Fruit fly (Drosophila melanogaster) whole organism, embryonic: ENCODE measurements around the gene CG12299.

Source experiments
- Atf3 ChIP-seq: fragments of 200-800 bp; sonication (Bioruptor generic); optimal IDR thresholded peaks from 3 replicates; lab custom pipeline; 2016; ENCODE audit warnings: missing biosample characterization, missing genetic modification characterization
- C15 ChIP-seq: fragments of 200-800 bp; sonication (Bioruptor generic); IDR thresholded peaks from 3 replicates; pipeline ENCODE4 v1.3.6; 2022; ENCODE audit warnings: missing biosample characterization, missing genetic modification characterization
- CG10366 ChIP-seq: fragments of 200-800 bp; sonication (Bioruptor generic); IDR thresholded peaks from 2 replicates; pipeline ENCODE4 v1.3.6; 2022; ENCODE audit warnings: missing biosample characterization, missing genetic modification characterization
- CG11398 ChIP-seq: fragments of 200-800 bp; sonication (Bioruptor generic); optimal IDR thresholded peaks from 2 replicates; lab custom pipeline; 2016; ENCODE audit warnings: missing biosample characterization, missing genetic modification characterization
- CG11560 ChIP-seq: fragments of 200-800 bp; sonication (Bioruptor generic); IDR thresholded peaks from 3 replicates; pipeline ENCODE4 v1.3.6; 2022; ENCODE audit warnings: missing biosample characterization, missing genetic modification characterization
- CG12104 ChIP-seq: fragments of 200-800 bp; sonication (Bioruptor generic); optimal IDR thresholded peaks from 3 replicates; lab custom pipeline; 2016; ENCODE audit warnings: missing biosample characterization, missing genetic modification characterization
- CG12391 ChIP-seq: fragments of 200-800 bp; sonication (Bioruptor generic); optimal IDR thresholded peaks from 3 replicates; lab custom pipeline; 2018; ENCODE audit warnings: missing biosample characterization, mild to moderate bottlenecking, missing genetic modification characterization, moderate library complexity
- CG14014 ChIP-seq: fragments of 200-800 bp; sonication (Bioruptor generic); IDR thresholded peaks from 2 replicates; pipeline ENCODE4 v1.3.6; 2022; ENCODE audit warnings: missing biosample characterization, missing genetic modification characterization
- CG14441 ChIP-seq: fragments of 200-800 bp; sonication (Bioruptor generic); IDR thresholded peaks from 2 replicates; pipeline ENCODE4 v1.3.6; 2022; ENCODE audit warnings: missing biosample characterization, missing genetic modification characterization
- CG14667 ChIP-seq: fragments of 200-800 bp; sonication (Bioruptor generic); IDR thresholded peaks from 2 replicates; pipeline ENCODE4 v1.3.6; 2022; ENCODE audit warnings: missing biosample characterization, missing genetic modification characterization
- CG16863 ChIP-seq: fragments of 200-800 bp; sonication (Bioruptor generic); optimal IDR thresholded peaks from 3 replicates; lab custom pipeline; 2016; ENCODE audit warnings: missing biosample characterization, missing genetic modification characterization
- CG17361 ChIP-seq: fragments of 200-800 bp; sonication (Bioruptor generic); IDR thresholded peaks from 3 replicates; pipeline ENCODE4 v1.3.6; 2022; ENCODE audit warnings: missing biosample characterization, missing genetic modification characterization
- CG17568 ChIP-seq: fragments of 200-800 bp; sonication (Bioruptor generic); optimal IDR thresholded peaks from 2 replicates; lab custom pipeline; 2018; ENCODE audit warnings: missing biosample characterization, mild to moderate bottlenecking, missing genetic modification characterization, moderate library complexity
- CG1792 ChIP-seq: fragments of 200-800 bp; sonication (Bioruptor generic); optimal IDR thresholded peaks from 2 replicates; lab custom pipeline; 2016; ENCODE audit warnings: missing biosample characterization, missing genetic modification characterization
- CG1832 ChIP-seq: fragments of 200-800 bp; sonication (Bioruptor generic); optimal IDR thresholded peaks from 2 replicates; lab custom pipeline; 2017; ENCODE audit warnings: missing biosample characterization, mild to moderate bottlenecking, missing genetic modification characterization, inconsistent platforms
- CG18599 ChIP-seq: fragments of 200-800 bp; sonication (Bioruptor generic); optimal IDR thresholded peaks from 3 replicates; lab custom pipeline; 2017; ENCODE audit warnings: missing biosample characterization, missing genetic modification characterization, mild to moderate bottlenecking, moderate library complexity, missing genetic modification reagents
- CG2116 ChIP-seq: fragments of 200-800 bp; sonication (Bioruptor generic); optimal IDR thresholded peaks from 3 replicates; lab custom pipeline; 2018; ENCODE audit warnings: missing biosample characterization, mild to moderate bottlenecking, missing genetic modification characterization
- CG31224 ChIP-seq: fragments of 200-800 bp; sonication (Bioruptor generic); IDR thresholded peaks from 2 replicates; pipeline ENCODE4 v1.3.6; 2022; ENCODE audit warnings: missing biosample characterization, missing genetic modification characterization
- CG3726 ChIP-seq: fragments of 200-800 bp; sonication (Bioruptor generic); IDR thresholded peaks from 3 replicates; pipeline ENCODE4, ENCODE4 v1.3.6; 2022; ENCODE audit warnings: missing biosample characterization, missing genetic modification characterization
- CG3838 ChIP-seq: fragments of 200-800 bp; sonication (Bioruptor generic); optimal IDR thresholded peaks from 3 replicates; lab custom pipeline; 2016; ENCODE audit warnings: missing biosample characterization, missing genetic modification characterization
- CG4424 ChIP-seq: fragments of 200-800 bp; sonication (Bioruptor generic); optimal IDR thresholded peaks from 3 replicates; lab custom pipeline; 2016; ENCODE audit warnings: missing biosample characterization, missing genetic modification characterization
- CG4820 ChIP-seq: fragments of 200-800 bp; sonication (Bioruptor generic); optimal IDR thresholded peaks from 3 replicates; lab custom pipeline; 2016; ENCODE audit warnings: missing biosample characterization, missing genetic modification characterization
- CG7372 ChIP-seq: fragments of 200-800 bp; sonication (Bioruptor generic); IDR thresholded peaks from 2 replicates; pipeline ENCODE4 v1.3.6; 2022; ENCODE audit warnings: missing biosample characterization, missing genetic modification characterization
- CG9797 ChIP-seq: fragments of 200-800 bp; sonication (Bioruptor generic); optimal IDR thresholded peaks from 3 replicates; lab custom pipeline; 2018; ENCODE audit warnings: missing biosample characterization, mild to moderate bottlenecking, missing genetic modification characterization
- CTCF ChIP-seq: fragments of 200-800 bp; sonication (Bioruptor generic); optimal IDR thresholded peaks from 2 replicates; lab custom pipeline; 2017; ENCODE audit warnings: missing biosample characterization, mild to moderate bottlenecking, missing genetic modification characterization, moderate library complexity
- Dek ChIP-seq: fragments of 200-800 bp; sonication (Bioruptor generic); optimal IDR thresholded peaks from 3 replicates; lab custom pipeline; 2019; ENCODE audit warnings: missing biosample characterization, mild to moderate bottlenecking, missing genetic modification characterization, moderate library complexity
- Fer2 ChIP-seq: fragments of 200-800 bp; sonication (Bioruptor generic); optimal IDR thresholded peaks from 2 replicates; lab custom pipeline; 2018; ENCODE audit warnings: missing biosample characterization, mild to moderate bottlenecking, missing genetic modification characterization, moderate library complexity
- Fer3 ChIP-seq: fragments of 200-800 bp; sonication (Bioruptor generic); optimal IDR thresholded peaks from 2 replicates; lab custom pipeline; 2018; ENCODE audit warnings: missing biosample characterization, mild to moderate bottlenecking, missing genetic modification characterization, moderate library complexity
- HHEX ChIP-seq: fragments of 200-800 bp; sonication (Bioruptor generic); optimal IDR thresholded peaks from 3 replicates; lab custom pipeline; 2017; ENCODE audit warnings: missing biosample characterization, mild to moderate bottlenecking, missing genetic modification characterization, missing genetic modification reagents
- Lpt ChIP-seq: fragments of >200 bp; optimal IDR thresholded peaks from 2 replicates; lab custom pipeline; 2018; ENCODE audit warnings: missing biosample characterization, missing genetic modification characterization
- Meics ChIP-seq: fragments of 200-800 bp; sonication (Bioruptor generic); optimal IDR thresholded peaks from 2 replicates; lab custom pipeline; 2017; ENCODE audit warnings: missing biosample characterization, mild to moderate bottlenecking, missing genetic modification characterization
- NfI ChIP-seq: fragments of 200-800 bp; sonication (Bioruptor generic); optimal IDR thresholded peaks from 3 replicates; lab custom pipeline; 2018; ENCODE audit warnings: missing biosample characterization, mild to moderate bottlenecking, missing genetic modification characterization, moderate library complexity
- Oli ChIP-seq: fragments of 200-800 bp; sonication (Bioruptor generic); optimal IDR thresholded peaks from 2 replicates; lab custom pipeline; 2018; ENCODE audit warnings: missing biosample characterization, mild to moderate bottlenecking, missing genetic modification characterization, moderate library complexity
- al ChIP-seq: fragments of 200-800 bp; sonication (Bioruptor generic); IDR thresholded peaks from 2 replicates; pipeline ENCODE4 v1.3.6; 2022; ENCODE audit warnings: missing biosample characterization, missing genetic modification characterization
- az2 ChIP-seq: fragments of 200-800 bp; sonication (Bioruptor generic); optimal IDR thresholded peaks from 3 replicates; lab custom pipeline; 2016; ENCODE audit warnings: missing biosample characterization, missing genetic modification characterization
- bbx ChIP-seq: fragments of 200-800 bp; sonication (Bioruptor generic); IDR thresholded peaks from 2 replicates; pipeline ENCODE4 v1.3.6; 2022; ENCODE audit warnings: missing biosample characterization, missing genetic modification characterization; ENCODE audit not compliant: partially characterized antibody
- cwo ChIP-seq: fragments of 200-800 bp; sonication (Bioruptor generic); optimal IDR thresholded peaks from 3 replicates; lab custom pipeline; 2017; ENCODE audit warnings: missing biosample characterization, missing genetic modification characterization, mild to moderate bottlenecking, moderate library complexity, missing genetic modification reagents
- dmrt11E ChIP-seq: fragments of 200-800 bp; sonication (Bioruptor generic); optimal IDR thresholded peaks from 3 replicates; lab custom pipeline; 2018; ENCODE audit warnings: missing biosample characterization, mild to moderate bottlenecking, missing genetic modification characterization, moderate library complexity
- gcm2 ChIP-seq: fragments of 200-800 bp; sonication (Bioruptor generic); optimal IDR thresholded peaks from 2 replicates; lab custom pipeline; 2016; ENCODE audit warnings: missing biosample characterization, missing genetic modification characterization
- her ChIP-seq: fragments of 200-800 bp; sonication (Bioruptor generic); optimal IDR thresholded peaks from 2 replicates; lab custom pipeline; 2016; ENCODE audit warnings: missing biosample characterization, missing genetic modification characterization
- jing ChIP-seq: fragments of 200-800 bp; sonication (Bioruptor generic); optimal IDR thresholded peaks from 2 replicates; lab custom pipeline; 2018; ENCODE audit warnings: missing biosample characterization, mild to moderate bottlenecking, missing genetic modification characterization
- jumu ChIP-seq: fragments of 200-800 bp; sonication (Bioruptor generic); optimal IDR thresholded peaks from 3 replicates; lab custom pipeline; 2016; ENCODE audit warnings: missing biosample characterization, missing genetic modification characterization
- luna ChIP-seq: fragments of 200-800 bp; sonication (Bioruptor generic); optimal IDR thresholded peaks from 2 replicates; lab custom pipeline; 2016; ENCODE audit warnings: missing biosample characterization, missing genetic modification characterization
- nom ChIP-seq: fragments of 200-800 bp; sonication (Bioruptor generic); optimal IDR thresholded peaks from 2 replicates; lab custom pipeline; 2017; ENCODE audit warnings: missing biosample characterization, missing genetic modification characterization, mild to moderate bottlenecking, moderate library complexity, missing genetic modification reagents
- onecut ChIP-seq: fragments of 200-800 bp; sonication (Bioruptor generic); IDR thresholded peaks from 2 replicates; pipeline ENCODE4 v1.3.6; 2022; ENCODE audit warnings: missing biosample characterization, missing genetic modification characterization
- pzg ChIP-seq: fragments of 200-800 bp; sonication (Bioruptor generic); optimal IDR thresholded peaks from 3 replicates; lab custom pipeline; 2018; ENCODE audit warnings: missing biosample characterization, mild to moderate bottlenecking, missing genetic modification characterization, moderate library complexity
- ro ChIP-seq: fragments of 200-800 bp; sonication (Bioruptor generic); IDR thresholded peaks from 2 replicates; pipeline ENCODE4 v1.3.6; 2022; ENCODE audit warnings: missing biosample characterization, missing genetic modification characterization
- salm ChIP-seq: fragments of 200-800 bp; sonication (Bioruptor generic); optimal IDR thresholded peaks from 2 replicates; lab custom pipeline; 2018; ENCODE audit warnings: missing biosample characterization, mild to moderate bottlenecking, missing genetic modification characterization
- sd ChIP-seq: fragments of 200-800 bp; sonication (Bioruptor generic); optimal IDR thresholded peaks from 3 replicates; lab custom pipeline; 2018; ENCODE audit warnings: missing biosample characterization, mild to moderate bottlenecking, missing genetic modification characterization, moderate library complexity
- slbo ChIP-seq: fragments of 200-800 bp; sonication (Bioruptor generic); IDR thresholded peaks from 2 replicates; pipeline ENCODE4 v1.3.6; 2022; ENCODE audit warnings: missing biosample characterization, missing genetic modification characterization
- sqz ChIP-seq: fragments of 200-800 bp; sonication (Bioruptor generic); optimal IDR thresholded peaks from 3 replicates; lab custom pipeline; 2018; ENCODE audit warnings: missing biosample characterization, mild to moderate bottlenecking, missing genetic modification characterization
- unc-4 ChIP-seq: fragments of 200-800 bp; sonication (Bioruptor generic); IDR thresholded peaks from 2 replicates; pipeline ENCODE4 v1.3.6; 2022; ENCODE audit warnings: missing biosample characterization, missing genetic modification characterization; ENCODE audit not compliant: partially characterized antibody

The CG12299 gene

DNA sequence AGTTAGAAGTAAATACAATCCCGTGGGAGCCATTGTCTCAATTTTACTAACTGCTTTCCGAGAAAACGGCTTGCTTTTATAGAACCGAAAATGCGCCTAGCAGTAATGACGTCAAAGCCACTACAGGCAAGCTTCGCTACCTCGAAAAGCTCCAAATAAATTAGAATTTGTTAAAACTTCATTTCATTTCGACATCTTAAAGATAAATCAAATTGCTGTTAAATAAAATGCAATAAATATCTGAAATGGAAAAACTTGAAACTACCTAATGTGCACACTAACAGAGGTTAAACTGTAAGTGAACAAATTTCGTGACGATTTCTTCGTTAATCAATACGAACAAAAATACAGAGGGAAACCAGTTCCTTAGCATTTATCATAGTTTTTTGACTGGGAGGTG, 39.2 kb upstream of the CG12299 start, which contains the start of gene CG7300 (continued):
- TF ChIP-seq HHEX (GFP tag; lab: Kevin White, UChicago) (peak; percentile 35), CG3838 (GFP tag; lab: Kevin White, UChicago) (no peak), CG12391 (tag; lab: Kevin White, UChicago) (peak; percentile 58), CG7372 (GFP tag; lab: Robert Waterston, UW) (peak; percentile 58; the same call in 1 of the 2 replicates), onecut (no peak), CTCF (GFP tag; lab: Kevin White, UChicago) (no peak), CG11560 (tag; lab: Robert Waterston, UW) (no peak), salm (tag; lab: Kevin White, UChicago) (no peak), Fer2 (tag; lab: Kevin White, UChicago) (no peak), sd (no peak), CG9797 (GFP tag; lab: Kevin White, UChicago) (no peak), sqz (no peak), CG4820 (GFP tag; lab: Kevin White, UChicago) (peak; percentile 39), luna (GFP tag; lab: Kevin White, UChicago) (no peak), ro (GFP tag; lab: Robert Waterston, UW) (no peak), pzg (no peak), CG3726 (GFP tag; lab: Robert Waterston, UW) (no peak), CG12104 (GFP tag; lab: Kevin White, UChicago) (no peak), unc-4 (no peak), Dek (peak; percentile 47), CG17568 (GFP tag; lab: Kevin White, UChicago) (no peak), cwo (GFP tag; lab: Kevin White, UChicago) (peak; percentile 48), NfI (GFP tag; lab: Kevin White, UChicago) (peak; percentile 46), CG11398 (GFP tag; lab: Kevin White, UChicago) (no peak), C15 (GFP tag; lab: Robert Waterston, UW) (0 out of 3 replicates have a peak, but pooled peaks have one; percentile 31), Fer3 (tag; lab: Kevin White, UChicago) (peak; percentile 62), CG10366 (GFP tag; lab: Robert Waterston, UW) (peak; percentile 58; the same call in 1 of the 2 replicates), CG14667 (peak; percentile 41), Atf3 (GFP tag; lab: Kevin White, UChicago) (peak; percentile 1), CG14014 (GFP tag; lab: Robert Waterston, UW) (no peak), bbx (GFP tag; lab: Robert Waterston, UW) (no peak), jing (peak; percentile 17), jumu (GFP tag; lab: Kevin White, UChicago) (no peak), CG1792 (GFP tag; lab: Kevin White, UChicago) (no peak), az2 (GFP tag; lab: Kevin White, UChicago) (peak; percentile 31), CG1832 (GFP tag; lab: Kevin White, UChicago) (no peak), CG31224 (GFP tag; lab: Robert Waterston, UW) (0 out of 2 replicates have a peak, but pooled peaks have one; percentile 18), CG16863 (GFP tag; lab: Kevin White, UChicago) (no peak), Oli (tag; lab: Kevin White, UChicago) (peak; percentile 57), CG14441 (GFP tag; lab: Robert Waterston, UW) (peak; percentile 49), al (GFP tag; lab: Robert Waterston, UW) (peak; percentile 73), nom (GFP tag; lab: Kevin White, UChicago) (no peak), Meics (GFP tag; lab: Kevin White, UChicago) (peak; percentile 68), dmrt11E (peak; percentile 24), slbo (GFP tag; lab: Robert Waterston, UW) (peak; percentile 81), gcm2 (GFP tag; lab: Kevin White, UChicago) (no peak), Lpt (GFP tag; lab: Kevin White, UChicago) (no peak), CG2116 (no peak), CG4424 (peak; percentile 38), CG17361 (GFP tag; lab: Robert Waterston, UW) (peak; percentile 54; the same call in 2 of the 3 replicates), her (GFP tag; lab: Kevin White, UChicago) (peak; percentile 45), CG18599 (GFP tag; lab: Kevin White, UChicago) (peak; percentile 58)
